Fruit fly (Drosophila melanogaster) whole organism, embryonic: Measurements from ENCODE around the gene Cyp4d14.

ENCODE experiments used
- CG12104 ChIP-seq: fragments of 200-800 bp; sonication (Bioruptor generic); optimal IDR thresholded peaks from 3 replicates; lab custom pipeline; 2016; ENCODE audit warnings: missing biosample characterization, missing genetic modification characterization
- CG2875 ChIP-seq: fragments of 200-800 bp; sonication (Bioruptor generic); optimal IDR thresholded peaks from 2 replicates; lab custom pipeline; 2017; ENCODE audit warnings: missing biosample characterization, mild to moderate bottlenecking, missing genetic modification characterization, missing genetic modification reagents
- CG8388 ChIP-seq: fragments of 200-800 bp; sonication (Bioruptor generic); optimal IDR thresholded peaks from 2 replicates; lab custom pipeline; 2019; ENCODE audit warnings: missing biosample characterization, mild to moderate bottlenecking, missing genetic modification characterization, moderate library complexity
- HHEX ChIP-seq: fragments of 200-800 bp; sonication (Bioruptor generic); optimal IDR thresholded peaks from 3 replicates; lab custom pipeline; 2017; ENCODE audit warnings: missing biosample characterization, mild to moderate bottlenecking, missing genetic modification characterization, missing genetic modification reagents
- Hr78 ChIP-seq, 2 experiments: fragments of 200-800 bp in 1 of 2; fragments of >200 bp in 1 of 2; sonication (Bioruptor generic) in 1 of 2; optimal IDR thresholded peaks; 2 replicates each; lab custom pipeline; 2017 to 2019; ENCODE audit warnings: missing biosample characterization in 2 of 2, missing genetic modification characterization in 2 of 2, mild to moderate bottlenecking in 1 of 2, moderate library complexity in 1 of 2
- da ChIP-seq: fragments of 200-800 bp; sonication (Bioruptor generic); optimal IDR thresholded peaks from 2 replicates; lab custom pipeline; 2016; ENCODE audit warnings: missing biosample characterization, missing genetic modification characterization
- dmrt11E ChIP-seq: fragments of 200-800 bp; sonication (Bioruptor generic); optimal IDR thresholded peaks from 3 replicates; lab custom pipeline; 2018; ENCODE audit warnings: missing biosample characterization, mild to moderate bottlenecking, missing genetic modification characterization, moderate library complexity
- hth ChIP-seq: fragments of >200 bp; optimal IDR thresholded peaks from 2 replicates; lab custom pipeline; 2017; ENCODE audit warnings: inconsistent platforms
- insv ChIP-seq, 2 experiments: fragments of 200-800 bp; sonication (Bioruptor generic); optimal IDR thresholded peaks; 3 replicates each; lab custom pipeline; 2016 to 2018; ENCODE audit warnings: missing biosample characterization in 2 of 2, missing genetic modification characterization in 2 of 2
- oc ChIP-seq: fragments of 200-800 bp; sonication (Bioruptor generic); optimal IDR thresholded peaks from 2 replicates; lab custom pipeline; 2018; ENCODE audit warnings: missing biosample characterization, mild to moderate bottlenecking, missing genetic modification characterization, moderate library complexity
- odd ChIP-seq: fragments of 200-800 bp; sonication (Bioruptor generic); optimal IDR thresholded peaks from 2 replicates; lab custom pipeline; 2017; ENCODE audit warnings: missing biosample characterization, mild to moderate bottlenecking, missing genetic modification characterization
- slbo ChIP-seq: fragments of 200-800 bp; sonication (Bioruptor generic); IDR thresholded peaks from 2 replicates; pipeline ENCODE4 v1.3.6; 2022; ENCODE audit warnings: missing biosample characterization, missing genetic modification characterization
- wek ChIP-seq: fragments of 200-800 bp; sonication (Bioruptor generic); optimal IDR thresholded peaks from 3 replicates; lab custom pipeline; 2018; ENCODE audit warnings: missing biosample characterization, mild to moderate bottlenecking, missing genetic modification characterization, moderate library complexity

DNA sequence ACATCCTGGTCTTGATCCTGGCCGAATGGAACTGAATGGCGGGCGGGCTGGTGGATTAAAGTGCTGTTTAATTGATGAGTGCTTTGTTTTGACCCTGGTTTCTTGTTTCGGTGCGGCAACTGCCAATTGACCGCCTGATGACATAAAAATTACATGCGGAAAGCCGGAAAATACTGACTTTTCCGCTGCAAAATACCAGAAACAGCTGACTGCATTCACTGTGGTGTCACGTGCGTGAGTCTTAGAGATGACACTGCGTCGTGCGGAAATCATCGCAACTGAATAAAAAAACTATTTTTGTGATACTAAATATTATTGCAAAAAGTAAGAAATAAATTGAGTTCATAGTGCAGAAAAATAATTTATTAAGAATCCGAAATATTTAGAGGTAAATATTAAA is 25.6 kb downstream of the Cyp4d14 start, which contains the start of gene bcn92:
- TF ChIP-seq da (GFP tag; lab: Kevin White, UChicago) (no peak), hth (lab: Kevin White, UChicago) (no peak), oc (tag; lab: Kevin White, UChicago) (no peak), insv (GFP tag; optimal IDR thresholded peaks at IDR 0.05; lab: Kevin White, UChicago) (peak in 1 of 2 experiments; percentile 84), slbo (GFP tag; lab: Robert Waterston, UW) (peak; percentile 76), wek (no peak), Hr78 (GFP tag; optimal IDR thresholded peaks at IDR 0.05; lab: Kevin White, UChicago) (peak in 1 of 2 experiments; percentile 12), CG8388 (peak; percentile 15), odd (GFP tag; lab: Kevin White, UChicago) (no peak), CG12104 (GFP tag; lab: Kevin White, UChicago) (no peak), dmrt11E (peak; percentile 9), CG2875 (GFP tag; lab: Kevin White, UChicago) (no peak), HHEX (GFP tag; lab: Kevin White, UChicago) (no peak)
